Worm (Caenorhabditis elegans): ENCODE measurements around the gene Y43F8B.22.

DNA sequence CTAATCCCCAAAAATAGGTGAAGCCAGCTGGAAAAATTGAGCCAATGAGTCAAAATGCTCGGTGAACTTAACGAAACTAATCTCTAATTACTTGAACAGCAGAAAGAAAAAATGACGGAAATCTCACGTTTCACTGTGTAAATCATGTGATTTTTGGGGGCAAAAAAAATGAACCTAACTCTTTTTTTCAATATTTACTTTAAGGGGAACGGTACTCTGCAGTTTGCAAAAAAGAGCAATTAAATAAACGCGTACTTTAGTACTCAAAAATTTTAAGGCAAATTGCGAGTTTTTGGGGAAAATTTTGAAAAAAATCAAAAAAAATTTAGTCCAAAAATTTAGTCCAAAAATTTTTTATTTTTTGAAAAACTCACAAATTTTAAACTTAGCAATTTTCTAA lies 48.4 kb downstream of the Y43F8B.22 start:
- TF ChIP-seq ZK546.5 (tag; optimal IDR thresholded peaks at IDR 0.05) (no peak), unc-62 (GFP tag; optimal IDR thresholded peaks at IDR 0.05) (no peak), aly-2 (tag; optimal IDR thresholded peaks at IDR 0.05) (no peak), ceh-82 (tag; optimal IDR thresholded peaks at IDR 0.05) (no peak), unc-55 (GFP tag; optimal IDR thresholded peaks at IDR 0.05) (no peak), snpc-4 (tag; optimal IDR thresholded peaks at IDR 0.05) (no peak), R02D3.7 (tag; optimal IDR thresholded peaks at IDR 0.05) (no peak)
